Fruit fly (Drosophila melanogaster) whole organism, embryonic: ENCODE results near the gene CG3764.

Experiments
- Adf1 ChIP-seq: fragments of 200-800 bp; sonication (Bioruptor generic); IDR thresholded peaks from 2 replicates; pipeline ENCODE4 v1.3.6; 2022; ENCODE audit warnings: missing biosample characterization, missing genetic modification characterization
- B-H1 ChIP-seq: fragments of 200-800 bp; sonication (Bioruptor generic); IDR thresholded peaks from 3 replicates; pipeline ENCODE4 v1.3.6; 2022; ENCODE audit warnings: missing biosample characterization, missing genetic modification characterization
- CG12942 ChIP-seq: fragments of 200-800 bp; sonication (Bioruptor generic); optimal IDR thresholded peaks from 3 replicates; lab custom pipeline; 2016; ENCODE audit warnings: missing biosample characterization, missing genetic modification characterization
- CG15011 ChIP-seq: fragments of 200-800 bp; sonication (Bioruptor generic); optimal IDR thresholded peaks from 3 replicates; lab custom pipeline; 2018; ENCODE audit warnings: missing biosample characterization, mild to moderate bottlenecking, missing genetic modification characterization
- CG18011 ChIP-seq: fragments of 200-800 bp; sonication (Bioruptor generic); optimal IDR thresholded peaks from 2 replicates; lab custom pipeline; 2017; ENCODE audit warnings: missing biosample characterization, missing genetic modification characterization, mild to moderate bottlenecking, moderate library complexity, missing genotype
- CG2199 ChIP-seq: fragments of 200-800 bp; sonication (Bioruptor generic); IDR thresholded peaks from 3 replicates; pipeline ENCODE4 v1.3.6; 2022; ENCODE audit warnings: missing biosample characterization, missing genetic modification characterization
- CG31441 ChIP-seq: fragments of 200-800 bp; sonication (Bioruptor generic); IDR thresholded peaks from 2 replicates; pipeline ENCODE4 v1.3.6; 2022; ENCODE audit warnings: missing biosample characterization, missing genetic modification characterization
- CG34422 ChIP-seq: fragments of 200-800 bp; sonication (Bioruptor generic); IDR thresholded peaks from 3 replicates; pipeline ENCODE4 v1.3.6; 2022; ENCODE audit warnings: missing biosample characterization, missing genetic modification characterization
- CG3726 ChIP-seq: fragments of 200-800 bp; sonication (Bioruptor generic); IDR thresholded peaks from 3 replicates; pipeline ENCODE4, ENCODE4 v1.3.6; 2022; ENCODE audit warnings: missing biosample characterization, missing genetic modification characterization
- CG3838 ChIP-seq: fragments of 200-800 bp; sonication (Bioruptor generic); optimal IDR thresholded peaks from 3 replicates; lab custom pipeline; 2016; ENCODE audit warnings: missing biosample characterization, missing genetic modification characterization
- CG42726 ChIP-seq: fragments of 200-800 bp; sonication (Bioruptor generic); IDR thresholded peaks from 2 replicates; pipeline ENCODE4 v1.3.6; 2022; ENCODE audit warnings: missing biosample characterization, missing genetic modification characterization; ENCODE audit not compliant: partially characterized antibody
- CG6272 ChIP-seq: fragments of 200-800 bp; sonication (Bioruptor generic); IDR thresholded peaks from 2 replicates; pipeline ENCODE4 v1.3.6; 2022; ENCODE audit warnings: missing biosample characterization, missing genetic modification characterization
- CG6813 ChIP-seq: fragments of 200-800 bp; sonication (Bioruptor generic); optimal IDR thresholded peaks from 2 replicates; lab custom pipeline; 2017; ENCODE audit warnings: missing biosample characterization, missing genetic modification characterization, mild to moderate bottlenecking, moderate library complexity, missing genetic modification reagents
- CG7556 ChIP-seq: fragments of 200-800 bp; sonication (Bioruptor generic); optimal IDR thresholded peaks from 2 replicates; lab custom pipeline; 2017; ENCODE audit warnings: missing biosample characterization, mild to moderate bottlenecking, missing genetic modification characterization
- CG7928 ChIP-seq: fragments of 200-800 bp; sonication (Bioruptor generic); optimal IDR thresholded peaks from 2 replicates; lab custom pipeline; 2017; ENCODE audit warnings: missing biosample characterization, mild to moderate bottlenecking, missing genetic modification characterization
- D19A ChIP-seq: fragments of 200-800 bp; optimal IDR thresholded peaks from 3 replicates; lab custom pipeline; 2019; ENCODE audit warnings: missing biosample characterization, mild to moderate bottlenecking, missing genetic modification characterization, moderate library complexity
- Hr51 ChIP-seq, 2 experiments: fragments of 200-800 bp; sonication (Bioruptor generic); optimal IDR thresholded peaks; 2 replicates in 1 of 2; 3 replicates in 1 of 2; lab custom pipeline; 2016 to 2018; ENCODE audit warnings: missing biosample characterization in 2 of 2, missing genetic modification characterization in 2 of 2, mild to moderate bottlenecking in 1 of 2, moderate library complexity in 1 of 2
- Hr78 ChIP-seq, 2 experiments: fragments of 200-800 bp in 1 of 2; fragments of >200 bp in 1 of 2; sonication (Bioruptor generic) in 1 of 2; optimal IDR thresholded peaks; 2 replicates each; lab custom pipeline; 2017 to 2019; ENCODE audit warnings: missing biosample characterization in 2 of 2, missing genetic modification characterization in 2 of 2, mild to moderate bottlenecking in 1 of 2, moderate library complexity in 1 of 2
- Max ChIP-seq: fragments of 200-800 bp; sonication (Bioruptor generic); optimal IDR thresholded peaks from 2 replicates; lab custom pipeline; 2016; ENCODE audit warnings: missing biosample characterization, mild to moderate bottlenecking, missing genetic modification characterization
- Med ChIP-seq: fragments of 200-800 bp; sonication (Bioruptor generic); peaks from one replicate; lab custom pipeline; 2016; ENCODE audit warnings: missing biosample characterization, missing genetic modification characterization, mild to moderate bottlenecking, inconsistent platforms, moderate library complexity
- Oaz ChIP-seq: fragments of 200-800 bp; sonication (Bioruptor generic); IDR thresholded peaks from 2 replicates; pipeline ENCODE4 v1.3.6; 2022; ENCODE audit warnings: missing biosample characterization, missing genetic modification characterization
- Pdp1 ChIP-seq, 2 experiments: fragments of 200-800 bp; sonication (Bioruptor generic); optimal IDR thresholded peaks; 3 replicates each; lab custom pipeline; 2016; ENCODE audit warnings: missing biosample characterization in 2 of 2, missing genetic modification characterization in 2 of 2, mild to moderate bottlenecking in 1 of 2, moderate library complexity in 1 of 2
- Vsx1 ChIP-seq: fragments of 200-800 bp; sonication (Bioruptor generic); optimal IDR thresholded peaks from 2 replicates; lab custom pipeline; 2017; ENCODE audit warnings: missing biosample characterization, mild to moderate bottlenecking, missing genetic modification characterization, missing genetic modification reagents
- bcd ChIP-seq: fragments of 200-800 bp; sonication (Bioruptor generic); optimal IDR thresholded peaks from 2 replicates; lab custom pipeline; 2017; ENCODE audit warnings: missing biosample characterization, mild to moderate bottlenecking, missing genetic modification characterization
- caup ChIP-seq: fragments of 200-800 bp; sonication (Bioruptor generic); optimal IDR thresholded peaks from 3 replicates; lab custom pipeline; 2017; ENCODE audit warnings: missing biosample characterization, mild to moderate bottlenecking, missing genetic modification characterization, moderate library complexity; ENCODE audit not compliant: severe bottlenecking
- chinmo ChIP-seq: fragments of 200-800 bp; sonication (Bioruptor generic); IDR thresholded peaks from 4 replicates; pipeline ENCODE4 v1.3.6; 2022; ENCODE audit warnings: missing biosample characterization, missing genetic modification characterization; ENCODE audit not compliant: partially characterized antibody
- chm ChIP-seq: fragments of 200-800 bp; sonication (Bioruptor generic); IDR thresholded peaks from 2 replicates; pipeline ENCODE4 v1.3.6; 2022; ENCODE audit warnings: missing biosample characterization, missing genetic modification characterization
- ci ChIP-seq: fragments of 200-800 bp; sonication (Bioruptor generic); IDR thresholded peaks from 3 replicates; pipeline ENCODE4 v1.3.6; 2022; ENCODE audit warnings: missing biosample characterization, missing genetic modification characterization
- croc ChIP-seq: fragments of 200-800 bp; sonication (Bioruptor generic); conservative IDR thresholded peaks from 3 replicates; pipeline ENCODE4 v1.3.6; 2022; ENCODE audit warnings: missing biosample characterization, missing genetic modification characterization
- eve ChIP-seq, 2 experiments: fragments of >200 bp; optimal IDR thresholded peaks; 2 replicates each; lab custom pipeline; 2017; ENCODE audit warnings: missing biosample characterization in 2 of 2, missing genetic modification characterization in 2 of 2
- ewg ChIP-seq: fragments of 200-800 bp; sonication (Bioruptor generic); optimal IDR thresholded peaks from 3 replicates; lab custom pipeline; 2017; ENCODE audit warnings: mild to moderate bottlenecking, missing biosample characterization, missing genetic modification reagents, missing genetic modification characterization
- exex ChIP-seq: fragments of 200-800 bp; sonication (Bioruptor generic); optimal IDR thresholded peaks from 4 replicates; lab custom pipeline; 2018; ENCODE audit warnings: missing biosample characterization, mild to moderate bottlenecking, missing genetic modification characterization, moderate library complexity
- gem ChIP-seq: fragments of 200-800 bp; sonication (Bioruptor generic); optimal IDR thresholded peaks from 2 replicates; lab custom pipeline; 2019; ENCODE audit warnings: missing biosample characterization, mild to moderate bottlenecking, missing genetic modification characterization, moderate library complexity
- grau ChIP-seq: fragments of 200-800 bp; optimal IDR thresholded peaks from 3 replicates; lab custom pipeline; 2019; ENCODE audit warnings: missing biosample characterization, mild to moderate bottlenecking, missing genetic modification characterization, moderate library complexity
- grn ChIP-seq: fragments of 200-800 bp; sonication (Bioruptor generic); optimal IDR thresholded peaks from 3 replicates; lab custom pipeline; 2017; ENCODE audit warnings: missing biosample characterization, missing genetic modification characterization
- ind ChIP-seq: fragments of 200-800 bp; sonication (Bioruptor generic); optimal IDR thresholded peaks from 3 replicates; lab custom pipeline; 2016; ENCODE audit warnings: missing biosample characterization, missing genetic modification characterization
- kah ChIP-seq: fragments of 200-800 bp; sonication (Bioruptor generic); optimal IDR thresholded peaks from 2 replicates; lab custom pipeline; 2018; ENCODE audit warnings: missing biosample characterization, mild to moderate bottlenecking, missing genetic modification characterization
- org-1 ChIP-seq: fragments of 200-800 bp; sonication (Bioruptor generic); optimal IDR thresholded peaks from 2 replicates; lab custom pipeline; 2017; ENCODE audit warnings: missing biosample characterization, missing genetic modification characterization
- pan ChIP-seq, 4 experiments: fragments of >200 bp in 3 of 4; fragments of 200-800 bp in 1 of 4; sonication (Bioruptor generic) in 1 of 4; optimal IDR thresholded peaks in 3 of 4; IDR thresholded peaks in 1 of 4; 2 replicates each; pipeline versions ENCODE4 v1.3.6 to Lab custom; 2017 to 2022; ENCODE audit warnings: missing biosample characterization in 2 of 4, missing genetic modification characterization in 2 of 4, mixed read lengths in 1 of 4
- prd ChIP-seq, 3 experiments: fragments of >200 bp in 2 of 3; fragments of 200-800 bp in 1 of 3; sonication (Bioruptor generic) in 1 of 3; optimal IDR thresholded peaks in 2 of 3; IDR thresholded peaks in 1 of 3; 2 replicates in 2 of 3; 3 replicates in 1 of 3; pipeline versions ENCODE4 v1.3.6 to Lab custom; 2017 to 2022; ENCODE audit warnings: missing biosample characterization in 1 of 3, missing genetic modification characterization in 1 of 3
- sens ChIP-seq: fragments of 200-800 bp; sonication (Bioruptor generic); peaks from one replicate; lab custom pipeline; 2016; ENCODE audit warnings: missing biosample characterization, missing genetic modification characterization
- slbo ChIP-seq: fragments of 200-800 bp; sonication (Bioruptor generic); IDR thresholded peaks from 2 replicates; pipeline ENCODE4 v1.3.6; 2022; ENCODE audit warnings: missing biosample characterization, missing genetic modification characterization
- so ChIP-seq: fragments of 200-800 bp; sonication (Bioruptor generic); IDR thresholded peaks from 3 replicates; pipeline ENCODE4 v1.3.6; 2022; ENCODE audit warnings: missing biosample characterization, missing genetic modification characterization
- vnd ChIP-seq: fragments of 200-800 bp; sonication (Bioruptor generic); IDR thresholded peaks from 3 replicates; pipeline ENCODE4 v1.3.6; 2022; ENCODE audit warnings: missing biosample characterization, missing genetic modification characterization; ENCODE audit not compliant: partially characterized antibody

Gene CG3764

DNA sequence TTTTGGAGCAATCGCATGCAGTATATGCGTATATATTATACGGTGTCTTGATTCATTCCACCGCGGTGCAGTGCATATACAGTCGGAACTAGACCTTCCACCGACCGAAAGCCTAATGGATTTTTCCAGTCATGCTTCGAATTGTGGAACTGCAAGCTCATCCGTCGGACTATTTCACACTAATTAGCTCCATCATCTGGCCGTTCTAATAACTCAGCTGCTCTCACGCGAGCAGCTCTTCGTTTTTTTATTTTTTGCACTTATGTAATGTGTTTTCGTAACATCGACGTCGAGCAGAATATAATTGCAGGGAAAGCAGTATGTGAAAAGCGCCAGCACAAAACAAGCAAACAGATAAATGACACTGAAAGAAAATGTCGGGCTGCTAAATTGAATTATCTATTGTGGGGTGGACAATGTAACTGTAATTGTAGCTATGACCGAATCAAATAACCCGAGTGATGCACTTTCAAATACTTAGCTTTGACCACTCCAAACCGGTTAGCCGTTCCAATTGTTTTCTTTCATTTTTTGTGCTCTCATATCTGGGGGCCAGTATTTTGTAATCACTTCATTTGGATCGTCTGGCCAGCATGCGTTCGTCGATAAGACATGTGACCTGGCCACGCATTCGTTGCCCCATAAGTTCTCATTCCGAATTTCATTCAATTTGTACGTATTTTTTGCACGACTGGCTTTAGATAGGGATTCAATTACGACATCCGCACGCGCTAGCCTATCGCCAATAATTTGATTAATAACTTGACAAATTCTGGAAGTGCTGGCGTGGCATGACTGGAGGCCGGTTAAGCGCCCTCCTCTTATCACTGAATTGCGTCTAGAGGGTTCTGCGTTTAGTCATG, 54.6 kb downstream of the CG3764 start, which contains the start of gene Cpr73D:
Gene Cpr73D (minus strand): TSS at position 156 of the 863 bp plus-strand sequence.
- TF ChIP-seq CG2199 (peak; percentile 92; the same call in 2 of the 3 replicates), sens (GFP tag; lab: Kevin White, UChicago) (peak; percentile 70), B-H1 (no peak), CG6272 (GFP tag; lab: Robert Waterston, UW) (no peak), grau (tag; lab: Kevin White, UChicago) (no peak), slbo (GFP tag; lab: Robert Waterston, UW) (no peak), Pdp1 (GFP tag; optimal IDR thresholded peaks at IDR 0.05; lab: Kevin White, UChicago) (peak in 1 of 2 experiments; percentile 91), grn (GFP tag; lab: Kevin White, UChicago) (peak; percentile 16), pan (optimal IDR thresholded peaks at IDR 0.05; lab: Kevin White, UChicago) (no peak), pan (GFP tag; optimal IDR thresholded peaks at IDR 0.05 in 1 of 2, IDR thresholded peaks at IDR 0.05 in 1 of 2) (peak in 1 of 2 experiments; percentile 7), vnd (no peak), Hr51 (GFP tag; optimal IDR thresholded peaks at IDR 0.05; lab: Kevin White, UChicago) (no peak), CG3838 (GFP tag; lab: Kevin White, UChicago) (no peak), eve (GFP tag; optimal IDR thresholded peaks at IDR 0.05; lab: Kevin White, UChicago) (peak in 1 of 2 experiments; percentile 70), prd (optimal IDR thresholded peaks at IDR 0.05; lab: Kevin White, UChicago) (no peak), prd (GFP tag; IDR thresholded peaks at IDR 0.05; lab: Robert Waterston, UW) (peak; percentile 30; the same call in 1 of the 3 replicates), chm (0 out of 2 replicates have a peak, but pooled peaks have one; percentile 15), D19A (no peak), Med (peak; percentile 69), gem (tag; lab: Kevin White, UChicago) (peak; percentile 55), ewg (GFP tag; lab: Kevin White, UChicago) (no peak), chinmo (GFP tag; lab: Robert Waterston, UW) (0 out of 4 replicates have a peak, but pooled peaks have one; percentile 1), CG31441 (GFP tag; lab: Robert Waterston, UW) (no peak), Vsx1 (GFP tag; lab: Kevin White, UChicago) (peak; percentile 57), exex (peak; percentile 68), ci (GFP tag; lab: Robert Waterston, UW) (0 out of 3 replicates have a peak, but pooled peaks have one; percentile 36), Hr78 (GFP tag; optimal IDR thresholded peaks at IDR 0.05; lab: Kevin White, UChicago) (peak in 1 of 2 experiments; percentile 10), Adf1 (GFP tag; lab: Robert Waterston, UW) (0 out of 2 replicates have a peak, but pooled peaks have one; percentile 4)

DNA sequence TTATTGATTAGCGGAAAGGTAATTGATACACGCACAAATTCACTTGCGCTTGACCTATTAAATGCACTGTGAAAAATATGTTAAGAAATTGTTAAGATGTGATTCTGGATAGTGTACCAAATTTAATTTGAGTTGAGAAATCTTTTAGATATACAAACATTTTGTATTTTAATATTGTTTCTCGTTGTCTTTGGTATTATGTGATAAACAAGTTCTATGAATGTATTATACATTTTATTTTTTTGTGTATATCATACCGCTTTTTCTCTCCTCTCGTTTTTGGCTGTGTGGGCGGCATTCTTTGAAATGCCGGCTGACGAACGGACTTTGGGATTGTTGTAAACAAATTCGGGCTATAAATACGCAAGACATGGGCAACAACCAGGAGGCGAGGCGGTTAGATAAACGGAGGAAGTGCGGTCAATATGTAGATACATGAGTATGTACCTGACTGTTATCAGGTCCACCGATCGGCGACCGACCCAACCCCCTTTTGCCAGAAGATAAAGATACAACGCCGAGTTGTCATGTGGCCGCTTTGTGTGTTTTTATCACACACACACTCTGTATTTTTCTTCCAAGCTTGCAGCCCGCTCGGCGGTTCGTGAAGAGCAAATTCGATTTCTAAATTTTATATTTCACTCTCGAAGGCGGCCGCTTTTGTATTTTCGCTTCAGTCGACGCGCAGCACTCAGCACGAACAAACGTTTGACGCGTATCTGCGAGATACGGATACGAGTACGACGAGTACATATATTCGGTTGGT, 55.4 kb downstream of the CG3764 start:
- TF ChIP-seq bcd (GFP tag; lab: Kevin White, UChicago) (peak; percentile 59), caup (peak; percentile 33), ind (GFP tag; lab: Kevin White, UChicago) (peak; percentile 52), croc (peak; percentile 28; the same call in 1 of the 3 replicates), CG6813 (peak; percentile 17), CG7556 (peak; percentile 50), Oaz (peak; percentile 42; the same call in 1 of the 2 replicates), kah (peak; percentile 51), CG18011 (peak; percentile 37), CG3726 (GFP tag; lab: Robert Waterston, UW) (no peak), so (GFP tag; lab: Robert Waterston, UW) (peak; percentile 57; the same call in 2 of the 3 replicates), grau (tag; lab: Kevin White, UChicago) (peak; percentile 83), CG15011 (GFP tag; lab: Kevin White, UChicago) (peak; percentile 76), org-1 (GFP tag; lab: Kevin White, UChicago) (peak; percentile 49), CG7928 (no peak), CG12942 (GFP tag; lab: Kevin White, UChicago) (peak; percentile 25), CG34422 (GFP tag; lab: Robert Waterston, UW) (peak; percentile 73), Max (GFP tag; lab: Kevin White, UChicago) (peak; percentile 17), CG42726 (GFP tag; lab: Robert Waterston, UW) (no peak)
